Fruit fly (Drosophila melanogaster): Measurements from ENCODE around the gene Dus1.

DNA sequence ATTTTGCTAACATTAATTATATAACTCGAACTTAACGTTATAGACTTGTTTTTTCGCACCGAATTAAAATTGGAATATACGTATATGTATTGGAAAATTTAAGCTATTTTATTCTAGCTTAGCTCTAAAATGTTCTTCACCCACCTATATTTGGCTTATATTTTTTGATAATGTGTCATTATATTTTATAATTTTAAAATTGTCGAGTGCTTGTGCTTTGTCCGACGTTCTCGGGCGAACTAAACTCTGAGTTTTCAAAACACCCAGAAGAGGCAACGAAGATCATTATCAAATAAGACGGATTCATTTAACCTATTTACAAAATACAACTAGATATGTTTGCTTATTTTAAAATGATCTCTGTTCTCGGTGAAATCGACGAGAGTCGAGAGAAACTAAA, 65.0 kb downstream of the Dus1 start:
- TF ChIP-seq CG15710 (tag; optimal IDR thresholded peaks at IDR 0.05) (no peak), CG4496 (GFP tag; IDR thresholded peaks at IDR 0.05) (no peak), CG12605 (GFP tag; IDR thresholded peaks at IDR 0.05) (no peak), CG9948 (tag; optimal IDR thresholded peaks at IDR 0.05) (no peak), fd96Ca (GFP tag; IDR thresholded peaks at IDR 0.05) (no peak), EcR (GFP tag; optimal IDR thresholded peaks at IDR 0.05) (no peak), CG14655 (GFP tag; optimal IDR thresholded peaks at IDR 0.05) (no peak), gl (tag; optimal IDR thresholded peaks at IDR 0.05) (no peak), Pif1A (GFP tag; optimal IDR thresholded peaks at IDR 0.05) (no peak)
